Fruit fly (Drosophila melanogaster) whole organism, embryonic: ENCODE data around the gene Rad17.
A peak's percentile ranks its signal among the peaks of the same experiment; 100 is the strongest.

Source experiments
- ATbp ChIP-seq: fragments of 200-800 bp; sonication (Bioruptor generic); optimal IDR thresholded peaks from 2 replicates; lab custom pipeline; 2017; ENCODE audit warnings: missing biosample characterization, mild to moderate bottlenecking, missing genetic modification characterization, missing genetic modification reagents
- Asciz ChIP-seq: fragments of 200-800 bp; sonication (Bioruptor generic); optimal IDR thresholded peaks from 2 replicates; lab custom pipeline; 2017; ENCODE audit warnings: missing biosample characterization, mild to moderate bottlenecking, missing genetic modification characterization, missing genetic modification reagents
- CG10462 ChIP-seq: fragments of 200-800 bp; sonication (Bioruptor generic); optimal IDR thresholded peaks from 2 replicates; lab custom pipeline; 2016; ENCODE audit warnings: missing biosample characterization, missing genetic modification characterization
- CG10565 ChIP-seq: fragments of 200-800 bp; sonication (Bioruptor generic); optimal IDR thresholded peaks from 3 replicates; lab custom pipeline; 2016; ENCODE audit warnings: missing biosample characterization, mild to moderate bottlenecking, missing genetic modification characterization
- CG11695 ChIP-seq: fragments of 200-800 bp; sonication (Bioruptor generic); IDR thresholded peaks from 3 replicates; pipeline ENCODE4 v1.3.6; 2022; ENCODE audit warnings: missing biosample characterization, missing genetic modification characterization
- CG13775 ChIP-seq: fragments of 200-800 bp; sonication (Bioruptor generic); optimal IDR thresholded peaks from 3 replicates; lab custom pipeline; 2017; ENCODE audit warnings: missing biosample characterization, mild to moderate bottlenecking, missing genetic modification characterization
- CG15514 ChIP-seq: fragments of 200-800 bp; sonication (Bioruptor generic); optimal IDR thresholded peaks from 3 replicates; lab custom pipeline; 2017; ENCODE audit warnings: missing biosample characterization, missing genetic modification characterization, mild to moderate bottlenecking, moderate library complexity, missing genetic modification reagents
- CG15696 ChIP-seq: fragments of 200-800 bp; sonication (Bioruptor generic); optimal IDR thresholded peaks from 2 replicates; lab custom pipeline; 2019; ENCODE audit warnings: missing biosample characterization, mild to moderate bottlenecking, missing genetic modification characterization, moderate library complexity
- CG17385 ChIP-seq: fragments of 200-800 bp; sonication (Bioruptor generic); optimal IDR thresholded peaks from 3 replicates; lab custom pipeline; 2018; ENCODE audit warnings: missing biosample characterization, mild to moderate bottlenecking, missing genetic modification characterization
- CG17568 ChIP-seq: fragments of 200-800 bp; sonication (Bioruptor generic); optimal IDR thresholded peaks from 2 replicates; lab custom pipeline; 2018; ENCODE audit warnings: missing biosample characterization, mild to moderate bottlenecking, missing genetic modification characterization, moderate library complexity
- CG18599 ChIP-seq: fragments of 200-800 bp; sonication (Bioruptor generic); optimal IDR thresholded peaks from 3 replicates; lab custom pipeline; 2017; ENCODE audit warnings: missing biosample characterization, missing genetic modification characterization, mild to moderate bottlenecking, moderate library complexity, missing genetic modification reagents
- CG2202 ChIP-seq: fragments of 200-800 bp; sonication (Bioruptor generic); optimal IDR thresholded peaks from 2 replicates; lab custom pipeline; 2018; ENCODE audit warnings: missing biosample characterization, mild to moderate bottlenecking, missing genetic modification characterization
- CG30403 ChIP-seq: fragments of 200-800 bp; sonication (Bioruptor generic); optimal IDR thresholded peaks from 3 replicates; lab custom pipeline; 2016; ENCODE audit warnings: missing biosample characterization, missing genetic modification characterization
- CG3065 ChIP-seq: fragments of 200-800 bp; sonication (Bioruptor generic); optimal IDR thresholded peaks from 2 replicates; lab custom pipeline; 2016; ENCODE audit warnings: missing biosample characterization, missing genetic modification characterization
- CG31365 ChIP-seq: fragments of 200-800 bp; sonication (Bioruptor generic); optimal IDR thresholded peaks from 2 replicates; lab custom pipeline; 2018; ENCODE audit warnings: missing biosample characterization, mild to moderate bottlenecking, missing genetic modification characterization
- CG42726 ChIP-seq: fragments of 200-800 bp; sonication (Bioruptor generic); IDR thresholded peaks from 2 replicates; pipeline ENCODE4 v1.3.6; 2022; ENCODE audit warnings: missing biosample characterization, missing genetic modification characterization; ENCODE audit not compliant: partially characterized antibody
- CG4360 ChIP-seq: fragments of 200-800 bp; sonication (Bioruptor generic); IDR thresholded peaks from 2 replicates; pipeline ENCODE4 v1.3.6; 2022; ENCODE audit warnings: missing biosample characterization, missing genetic modification characterization
- CG4730 ChIP-seq: fragments of 200-800 bp; sonication (Bioruptor generic); IDR thresholded peaks from 2 replicates; pipeline ENCODE4 v1.3.6; 2022; ENCODE audit warnings: missing biosample characterization, missing genetic modification characterization
- CG6654 ChIP-seq: fragments of 200-800 bp; sonication (Bioruptor generic); optimal IDR thresholded peaks from 2 replicates; lab custom pipeline; 2017; ENCODE audit warnings: missing biosample characterization, mild to moderate bottlenecking, missing genetic modification characterization
- CG7987 ChIP-seq: fragments of 200-800 bp; sonication (Bioruptor generic); optimal IDR thresholded peaks from 2 replicates; lab custom pipeline; 2018; ENCODE audit warnings: missing biosample characterization, mild to moderate bottlenecking, missing genetic modification characterization, moderate library complexity
- CG9215 ChIP-seq: fragments of 200-800 bp; sonication (Bioruptor generic); IDR thresholded peaks from 2 replicates; pipeline ENCODE4 v1.3.6; 2022; ENCODE audit warnings: missing biosample characterization, missing genetic modification characterization
- CG9817 ChIP-seq: fragments of 200-800 bp; sonication (Bioruptor generic); optimal IDR thresholded peaks from 2 replicates; lab custom pipeline; 2018; ENCODE audit warnings: missing biosample characterization, mild to moderate bottlenecking, missing genetic modification characterization, moderate library complexity
- Fer1 ChIP-seq: fragments of 200-800 bp; sonication (Bioruptor generic); optimal IDR thresholded peaks from 2 replicates; lab custom pipeline; 2017; ENCODE audit warnings: missing biosample characterization, mild to moderate bottlenecking, missing genetic modification characterization
- GATAe ChIP-seq: fragments of 200-800 bp; sonication (Bioruptor generic); conservative IDR thresholded peaks from 2 replicates; pipeline ENCODE4 v1.3.6; 2022; ENCODE audit warnings: missing biosample characterization, missing genetic modification characterization
- Hmx ChIP-seq: fragments of 200-800 bp; sonication (Bioruptor generic); optimal IDR thresholded peaks from 2 replicates; lab custom pipeline; 2016; ENCODE audit warnings: missing biosample characterization, missing genetic modification characterization
- Mes4 ChIP-seq: fragments of 200-800 bp; sonication (Bioruptor generic); optimal IDR thresholded peaks from 2 replicates; lab custom pipeline; 2016; ENCODE audit warnings: missing biosample characterization, missing genetic modification characterization
- NC2α ChIP-seq: fragments of 200-800 bp; sonication (Bioruptor generic); optimal IDR thresholded peaks from 2 replicates; lab custom pipeline; 2016; ENCODE audit warnings: missing biosample characterization, missing genetic modification characterization
- Nf-YA ChIP-seq: fragments of 200-800 bp; sonication (Bioruptor generic); IDR thresholded peaks from 2 replicates; pipeline ENCODE4 v1.3.6; 2022; ENCODE audit warnings: missing biosample characterization, missing genetic modification characterization
- PHDP ChIP-seq: fragments of 200-800 bp; sonication (Bioruptor generic); optimal IDR thresholded peaks from 3 replicates; lab custom pipeline; 2018; ENCODE audit warnings: missing biosample characterization, mild to moderate bottlenecking, missing genetic modification characterization, moderate library complexity
- Vsx1 ChIP-seq: fragments of 200-800 bp; sonication (Bioruptor generic); optimal IDR thresholded peaks from 2 replicates; lab custom pipeline; 2017; ENCODE audit warnings: missing biosample characterization, mild to moderate bottlenecking, missing genetic modification characterization, missing genetic modification reagents
- bowl ChIP-seq: fragments of 200-800 bp; sonication (Bioruptor generic); IDR thresholded peaks from 2 replicates; pipeline ENCODE4 v1.3.6; 2022; ENCODE audit warnings: missing biosample characterization, missing genetic modification characterization
- bsh ChIP-seq, 2 experiments: fragments of 200-800 bp; sonication (Bioruptor generic); optimal IDR thresholded peaks; 2 replicates each; lab custom pipeline; 2017 to 2018; ENCODE audit warnings: mild to moderate bottlenecking in 2 of 2, missing biosample characterization in 2 of 2, missing genetic modification characterization in 2 of 2, moderate library complexity in 1 of 2
- chinmo ChIP-seq: fragments of 200-800 bp; sonication (Bioruptor generic); IDR thresholded peaks from 4 replicates; pipeline ENCODE4 v1.3.6; 2022; ENCODE audit warnings: missing biosample characterization, missing genetic modification characterization; ENCODE audit not compliant: partially characterized antibody
- crc ChIP-seq: fragments of 200-800 bp; sonication (Bioruptor generic); optimal IDR thresholded peaks from 2 replicates; lab custom pipeline; 2016; ENCODE audit warnings: missing biosample characterization, missing genetic modification characterization
- dmrt11E ChIP-seq: fragments of 200-800 bp; sonication (Bioruptor generic); optimal IDR thresholded peaks from 3 replicates; lab custom pipeline; 2018; ENCODE audit warnings: missing biosample characterization, mild to moderate bottlenecking, missing genetic modification characterization, moderate library complexity
- dpn ChIP-seq, 2 experiments: fragments of 200-800 bp; sonication (Bioruptor generic); optimal IDR thresholded peaks; 3 replicates each; lab custom pipeline; 2016; ENCODE audit warnings: missing biosample characterization in 2 of 2, missing genetic modification characterization in 2 of 2
- exex ChIP-seq: fragments of 200-800 bp; sonication (Bioruptor generic); optimal IDR thresholded peaks from 4 replicates; lab custom pipeline; 2018; ENCODE audit warnings: missing biosample characterization, mild to moderate bottlenecking, missing genetic modification characterization, moderate library complexity
- hkb ChIP-seq, 2 experiments: fragments of 200-800 bp in 1 of 2; fragments of >200 bp in 1 of 2; sonication (Bioruptor generic) in 1 of 2; IDR thresholded peaks in 1 of 2; optimal IDR thresholded peaks in 1 of 2; 2 replicates each; pipeline versions ENCODE4 v1.3.6 to Lab custom; 2017 to 2022; ENCODE audit warnings: missing biosample characterization in 1 of 2, missing genetic modification characterization in 1 of 2
- jigr1 ChIP-seq: fragments of 200-800 bp; sonication (Bioruptor generic); IDR thresholded peaks from 3 replicates; pipeline ENCODE4 v1.3.6; 2022; ENCODE audit warnings: missing biosample characterization, missing genetic modification characterization
- mirr ChIP-seq: fragments of 200-800 bp; sonication (Bioruptor generic); optimal IDR thresholded peaks from 3 replicates; lab custom pipeline; 2018; ENCODE audit warnings: missing biosample characterization, mild to moderate bottlenecking, missing genetic modification characterization
- pb ChIP-seq: fragments of 200-800 bp; sonication (Bioruptor generic); optimal IDR thresholded peaks from 3 replicates; lab custom pipeline; 2016; ENCODE audit warnings: missing biosample characterization, missing genetic modification characterization
- pho ChIP-seq: fragments of 200-800 bp; sonication (Bioruptor generic); optimal IDR thresholded peaks from 2 replicates; lab custom pipeline; 2016; ENCODE audit warnings: missing biosample characterization, missing genetic modification characterization
- pum ChIP-seq: fragments of 200-800 bp; sonication (Bioruptor generic); optimal IDR thresholded peaks from 2 replicates; lab custom pipeline; 2016; ENCODE audit warnings: missing biosample characterization, missing genetic modification characterization
- repo ChIP-seq: fragments of 200-800 bp; sonication (Bioruptor generic); optimal IDR thresholded peaks from 2 replicates; lab custom pipeline; 2016; ENCODE audit warnings: missing biosample characterization, missing genetic modification characterization
- run ChIP-seq: fragments of 200-800 bp; sonication (Bioruptor generic); optimal IDR thresholded peaks from 3 replicates; lab custom pipeline; 2018; ENCODE audit warnings: missing biosample characterization, mild to moderate bottlenecking, missing genetic modification characterization
- sd ChIP-seq: fragments of 200-800 bp; sonication (Bioruptor generic); optimal IDR thresholded peaks from 3 replicates; lab custom pipeline; 2018; ENCODE audit warnings: missing biosample characterization, mild to moderate bottlenecking, missing genetic modification characterization, moderate library complexity
- sens ChIP-seq: fragments of 200-800 bp; sonication (Bioruptor generic); peaks from one replicate; lab custom pipeline; 2016; ENCODE audit warnings: missing biosample characterization, missing genetic modification characterization
- sob ChIP-seq: fragments of 200-800 bp; sonication (Bioruptor generic); IDR thresholded peaks from 2 replicates; pipeline ENCODE4 v1.3.6; 2022; ENCODE audit warnings: missing biosample characterization, missing genetic modification characterization
- sug ChIP-seq: fragments of 200-800 bp; optimal IDR thresholded peaks from 2 replicates; lab custom pipeline; 2019; ENCODE audit warnings: missing biosample characterization, mild to moderate bottlenecking, missing genetic modification characterization, moderate library complexity
- tgo ChIP-seq: fragments of 200-800 bp; sonication (Bioruptor generic); IDR thresholded peaks from 3 replicates; pipeline ENCODE4 v1.3.6; 2022; ENCODE audit warnings: missing biosample characterization, missing genetic modification characterization

The Rad17 gene

dm6 chr3R:14708948-14709385, 46.0 kb upstream of the Rad17 start:
- TF ChIP-seq Hmx (GFP tag; lab: Kevin White, UChicago) = no peak
- TF ChIP-seq CG2202 (tag; lab: Kevin White, UChicago) = peak; percentile 16
- TF ChIP-seq CG7987 (GFP tag; lab: Kevin White, UChicago) = peak; percentile 61
- TF ChIP-seq NC2α (GFP tag; lab: Kevin White, UChicago) = no peak
- no peak for TF ChIP-seq CG10565 (GFP tag; lab: Kevin White, UChicago)
- TF ChIP-seq crc = no peak
- TF ChIP-seq bsh (GFP tag; optimal IDR thresholded peaks at IDR 0.05; lab: Kevin White, UChicago) = no peak
- TF ChIP-seq run (tag; lab: Kevin White, UChicago) = no peak
- TF ChIP-seq CG4360 (GFP tag; lab: Robert Waterston, UW) = peak; percentile 12; the same call in 1 of the 2 replicates
- no peak for TF ChIP-seq sob
- peak; percentile 3 for TF ChIP-seq CG31365 (tag; lab: Kevin White, UChicago)
- TF ChIP-seq Nf-YA (GFP tag; lab: Robert Waterston, UW) = no peak
- no peak for TF ChIP-seq CG11695
- no peak for TF ChIP-seq dpn (GFP tag; optimal IDR thresholded peaks at IDR 0.05; lab: Kevin White, UChicago)
- TF ChIP-seq sens = peak; percentile 65
- peak; percentile 39 for TF ChIP-seq Asciz
- TF ChIP-seq hkb (optimal IDR thresholded peaks at IDR 0.05; lab: Kevin White, UChicago) = no peak
- TF ChIP-seq hkb (GFP tag; IDR thresholded peaks at IDR 0.05; lab: Robert Waterston, UW) = 0 out of 2 replicates have a peak, but pooled peaks have one; percentile 25
- no peak for TF ChIP-seq pb (GFP tag; lab: Kevin White, UChicago)
- no peak for TF ChIP-seq CG3065 (GFP tag; lab: Kevin White, UChicago)
- no peak for TF ChIP-seq CG10462 (GFP tag; lab: Kevin White, UChicago)
- no peak for TF ChIP-seq chinmo (GFP tag; lab: Robert Waterston, UW)
- no peak for TF ChIP-seq pum (GFP tag; lab: Kevin White, UChicago)
- TF ChIP-seq tgo (GFP tag; lab: Robert Waterston, UW) = no peak
- TF ChIP-seq exex (tag; lab: Kevin White, UChicago) = peak; percentile 90
- TF ChIP-seq CG17385 (GFP tag; lab: Kevin White, UChicago) = no peak
- TF ChIP-seq Vsx1 (GFP tag; lab: Kevin White, UChicago) = peak; percentile 61
- no peak; the same call in 1 of the 2 replicates for TF ChIP-seq GATAe
- peak; percentile 59 for TF ChIP-seq sug
- no peak for TF ChIP-seq CG15696
- TF ChIP-seq CG4730 = no peak
- TF ChIP-seq jigr1 = no peak
- TF ChIP-seq mirr (GFP tag; lab: Kevin White, UChicago) = peak; percentile 89
- TF ChIP-seq PHDP (tag; lab: Kevin White, UChicago) = no peak
- peak; percentile 4 for TF ChIP-seq CG15514
- TF ChIP-seq bowl = no peak
- TF ChIP-seq dmrt11E (tag; lab: Kevin White, UChicago) = peak; percentile 4
- peak; percentile 36 for TF ChIP-seq CG17568 (GFP tag; lab: Kevin White, UChicago)
- TF ChIP-seq CG13775 (GFP tag; lab: Kevin White, UChicago) = no peak
- peak; percentile 15 for TF ChIP-seq Fer1
- TF ChIP-seq CG42726 (GFP tag; lab: Robert Waterston, UW) = no peak
- no peak for TF ChIP-seq CG6654
- no peak for TF ChIP-seq pho (GFP tag; lab: Kevin White, UChicago)
- TF ChIP-seq CG9817 = no peak
- no peak for TF ChIP-seq Mes4
- peak; percentile 55 for TF ChIP-seq ATbp
- peak; percentile 85 for TF ChIP-seq sd (tag; lab: Kevin White, UChicago)
- no peak for TF ChIP-seq repo (GFP tag; lab: Kevin White, UChicago)
- no peak for TF ChIP-seq CG9215 (GFP tag; lab: Robert Waterston, UW)
- TF ChIP-seq CG18599 = peak; percentile 11
- TF ChIP-seq CG30403 (GFP tag; lab: Kevin White, UChicago) = no peak
